Fruit fly (Drosophila melanogaster): Measurements from ENCODE around the gene RpS27A.

RpS27A gene

dm6 chr2L:10387869-10388726, 20.1 kb upstream of the RpS27A start, which contains the start of gene da (continued):
- peak; percentile 38 for TF ChIP-seq Nf-YB (GFP tag; optimal IDR thresholded peaks at IDR 0.05)
- TF ChIP-seq CG8290 (GFP tag; optimal IDR thresholded peaks at IDR 0.05) = peak; percentile 80
- peak in 1 of 2 experiments; percentile 89 for TF ChIP-seq CG8290 (tag; optimal IDR thresholded peaks at IDR 0.05)
- no peak for TF ChIP-seq luna (GFP tag; optimal IDR thresholded peaks at IDR 0.05)
- TF ChIP-seq Hr3 (GFP tag; optimal IDR thresholded peaks at IDR 0.05) = peak; percentile 61
- TF ChIP-seq CG12219 (GFP tag; optimal IDR thresholded peaks at IDR 0.05) = peak; percentile 39
- peak; percentile 75 for TF ChIP-seq D19A (tag; optimal IDR thresholded peaks at IDR 0.05)
- TF ChIP-seq sna (GFP tag; IDR thresholded peaks at IDR 0.05; ENCODE audit: partially characterized antibody) = no peak
- peak; percentile 59 for TF ChIP-seq trem (tag; optimal IDR thresholded peaks at IDR 0.05)
- peak; percentile 89 for TF ChIP-seq YL-1 (GFP tag; optimal IDR thresholded peaks at IDR 0.05)
- TF ChIP-seq CG15696 (tag; optimal IDR thresholded peaks at IDR 0.05) = peak; percentile 28
- no peak for TF ChIP-seq sqz (GFP tag; optimal IDR thresholded peaks at IDR 0.05)
- TF ChIP-seq HLHmδ (GFP tag; optimal IDR thresholded peaks at IDR 0.05) = no peak
- no peak for TF ChIP-seq cato (GFP tag; optimal IDR thresholded peaks at IDR 0.05; ENCODE audit: borderline replicate concordance)
- TF ChIP-seq CG32532 (GFP tag; IDR thresholded peaks at IDR 0.05) = peak; percentile 66
- TF ChIP-seq CG1233 (GFP tag; optimal IDR thresholded peaks at IDR 0.05) = no peak
- TF ChIP-seq CG10321 (GFP tag; IDR thresholded peaks at IDR 0.05) = no peak
- TF ChIP-seq CG4820 (GFP tag; optimal IDR thresholded peaks at IDR 0.05) = peak; percentile 35
- peak; percentile 65 for TF ChIP-seq Dek (tag; optimal IDR thresholded peaks at IDR 0.05)
- TF ChIP-seq crol (GFP tag; IDR thresholded peaks at IDR 0.05) = no peak
- no peak for TF ChIP-seq Atf-2 (GFP tag; optimal IDR thresholded peaks at IDR 0.05)
- TF ChIP-seq al (GFP tag; IDR thresholded peaks at IDR 0.05) = peak; percentile 45
- TF ChIP-seq ttk (GFP tag; IDR thresholded peaks at IDR 0.05) = 0 out of 2 replicates have a peak, but pooled peaks have one; percentile 19
- peak; percentile 51 for TF ChIP-seq ind (GFP tag; optimal IDR thresholded peaks at IDR 0.05)
- peak; percentile 55 for TF ChIP-seq CG4424 (GFP tag; optimal IDR thresholded peaks at IDR 0.05)
- TF ChIP-seq Hey (tag; optimal IDR thresholded peaks at IDR 0.05) = no peak
- TF ChIP-seq CG11456 (GFP tag; IDR thresholded peaks at IDR 0.05) = no peak; the same call in 2 of the 3 replicates
- TF ChIP-seq gfzf (GFP tag; optimal IDR thresholded peaks at IDR 0.05) = peak; percentile 21
- peak; percentile 86 for TF ChIP-seq pzg (GFP tag; optimal IDR thresholded peaks at IDR 0.05)
- no peak for TF ChIP-seq Nf-YA (GFP tag; IDR thresholded peaks at IDR 0.05)
- TF ChIP-seq CG4404 (GFP tag; IDR thresholded peaks at IDR 0.05) = no peak
- 0 out of 3 replicates have a peak, but pooled peaks have one; percentile 15 for TF ChIP-seq Dbx (GFP tag; IDR thresholded peaks at IDR 0.05)
- TF ChIP-seq CG32772 (GFP tag; IDR thresholded peaks at IDR 0.05) = no peak; the same call in 1 of the 2 replicates
- TF ChIP-seq yki (optimal IDR thresholded peaks at IDR 0.05) = no peak
- no peak for TF ChIP-seq D (optimal IDR thresholded peaks at IDR 0.05)
- TF ChIP-seq D (GFP tag; optimal IDR thresholded peaks at IDR 0.05) = no peak
- peak; percentile 21 for TF ChIP-seq CG10543 (GFP tag; optimal IDR thresholded peaks at IDR 0.05)
- TF ChIP-seq gt (GFP tag; IDR thresholded peaks at IDR 0.05) = no peak
- peak; percentile 36 for TF ChIP-seq slp2 (GFP tag; optimal IDR thresholded peaks at IDR 0.05)
- TF ChIP-seq scrt (GFP tag; optimal IDR thresholded peaks at IDR 0.05) = peak; percentile 10
- TF ChIP-seq gce (GFP tag; IDR thresholded peaks at IDR 0.05) = no peak; the same call in 2 of the 3 replicates
- TF ChIP-seq CG8388 (GFP tag; optimal IDR thresholded peaks at IDR 0.05) = peak; percentile 21
- TF ChIP-seq pita (GFP tag; optimal IDR thresholded peaks at IDR 0.05) = no peak
- TF ChIP-seq ewg (GFP tag; optimal IDR thresholded peaks at IDR 0.05) = no peak
- TF ChIP-seq Camta (GFP tag; optimal IDR thresholded peaks at IDR 0.05) = peak; percentile 74
- peak; percentile 92 for TF ChIP-seq Dref (GFP tag; IDR thresholded peaks at IDR 0.05)
- no peak for TF ChIP-seq trh (GFP tag; optimal IDR thresholded peaks at IDR 0.05)
- TF ChIP-seq CG1647 (GFP tag; optimal IDR thresholded peaks at IDR 0.05) = peak; percentile 24
- TF ChIP-seq Ravus (GFP tag; IDR thresholded peaks at IDR 0.05) = no peak
- no peak for TF ChIP-seq dan (GFP tag; IDR thresholded peaks at IDR 0.05)
